Fruit fly (Drosophila melanogaster) whole organism, embryonic: ENCODE measurements around the gene CG5793.
A peak's percentile ranks its signal among the peaks of the same experiment; 100 is the strongest.

Source experiments
- Atf-2 ChIP-seq: fragments of 200-800 bp; sonication (Bioruptor generic); optimal IDR thresholded peaks from 2 replicates; lab custom pipeline; 2016; ENCODE audit warnings: missing biosample characterization, missing genetic modification characterization
- Bdp1 ChIP-seq: fragments of 200-800 bp; sonication (Bioruptor generic); optimal IDR thresholded peaks from 3 replicates; lab custom pipeline; 2016; ENCODE audit warnings: missing biosample characterization, missing genetic modification characterization
- CG10147 ChIP-seq: fragments of 200-800 bp; sonication (Bioruptor generic); optimal IDR thresholded peaks from 2 replicates; lab custom pipeline; 2019; ENCODE audit warnings: missing biosample characterization, mild to moderate bottlenecking, missing genetic modification characterization, moderate library complexity
- CG10274 ChIP-seq: fragments of 200-800 bp; sonication (Bioruptor generic); optimal IDR thresholded peaks from 3 replicates; lab custom pipeline; 2017; ENCODE audit warnings: missing biosample characterization, mild to moderate bottlenecking, missing genetic modification characterization
- CG10654 ChIP-seq: fragments of 200-800 bp; sonication (Bioruptor generic); optimal IDR thresholded peaks from 2 replicates; lab custom pipeline; 2016; ENCODE audit warnings: missing biosample characterization, missing genetic modification characterization
- CG12071 ChIP-seq: fragments of 200-800 bp; sonication (Bioruptor generic); optimal IDR thresholded peaks from 3 replicates; lab custom pipeline; 2018; ENCODE audit warnings: missing biosample characterization, mild to moderate bottlenecking, missing genetic modification characterization
- CG12219 ChIP-seq: fragments of 200-800 bp; sonication (Bioruptor generic); optimal IDR thresholded peaks from 3 replicates; lab custom pipeline; 2018; ENCODE audit warnings: missing biosample characterization, mild to moderate bottlenecking, missing genetic modification characterization
- CG13296 ChIP-seq: fragments of 200-800 bp; sonication (Bioruptor generic); optimal IDR thresholded peaks from 3 replicates; lab custom pipeline; 2018; ENCODE audit warnings: missing biosample characterization, mild to moderate bottlenecking, missing genetic modification characterization
- CG2120 ChIP-seq: fragments of 200-800 bp; sonication (Bioruptor generic); optimal IDR thresholded peaks from 3 replicates; lab custom pipeline; 2016; ENCODE audit warnings: missing biosample characterization, missing genetic modification characterization
- CG30020 ChIP-seq: fragments of 200-800 bp; optimal IDR thresholded peaks from 2 replicates; lab custom pipeline; 2019; ENCODE audit warnings: missing biosample characterization, mild to moderate bottlenecking, missing genetic modification characterization, moderate library complexity
- CG31441 ChIP-seq: fragments of 200-800 bp; sonication (Bioruptor generic); IDR thresholded peaks from 2 replicates; pipeline ENCODE4 v1.3.6; 2022; ENCODE audit warnings: missing biosample characterization, missing genetic modification characterization
- CG3163 ChIP-seq: fragments of 200-800 bp; sonication (Bioruptor generic); optimal IDR thresholded peaks from 3 replicates; lab custom pipeline; 2016; ENCODE audit warnings: missing biosample characterization, missing genetic modification characterization
- CG32532 ChIP-seq: fragments of 200-800 bp; sonication (Bioruptor generic); IDR thresholded peaks from 2 replicates; pipeline ENCODE4 v1.3.6; 2022; ENCODE audit warnings: missing biosample characterization, missing genetic modification characterization
- CG34422 ChIP-seq: fragments of 200-800 bp; sonication (Bioruptor generic); IDR thresholded peaks from 3 replicates; pipeline ENCODE4 v1.3.6; 2022; ENCODE audit warnings: missing biosample characterization, missing genetic modification characterization
- CG4707 ChIP-seq: fragments of 200-800 bp; sonication (Bioruptor generic); optimal IDR thresholded peaks from 2 replicates; lab custom pipeline; 2018; ENCODE audit warnings: missing biosample characterization, mild to moderate bottlenecking, missing genetic modification characterization, moderate library complexity
- CG5180 ChIP-seq: fragments of 200-800 bp; sonication (Bioruptor generic); optimal IDR thresholded peaks from 3 replicates; lab custom pipeline; 2017; ENCODE audit warnings: missing biosample characterization, missing genetic modification characterization, mild to moderate bottlenecking, moderate library complexity, missing genetic modification reagents
- CG6254 ChIP-seq: fragments of 200-800 bp; sonication (Bioruptor generic); optimal IDR thresholded peaks from 3 replicates; lab custom pipeline; 2017; ENCODE audit warnings: mild to moderate bottlenecking, missing biosample characterization, missing genetic modification reagents, missing genetic modification characterization
- CG7372 ChIP-seq: fragments of 200-800 bp; sonication (Bioruptor generic); IDR thresholded peaks from 2 replicates; pipeline ENCODE4 v1.3.6; 2022; ENCODE audit warnings: missing biosample characterization, missing genetic modification characterization
- CG8089 ChIP-seq: fragments of 200-800 bp; sonication (Bioruptor generic); optimal IDR thresholded peaks from 3 replicates; lab custom pipeline; 2016; ENCODE audit warnings: missing biosample characterization, missing genetic modification characterization
- CG8924 ChIP-seq: fragments of 200-800 bp; optimal IDR thresholded peaks from 3 replicates; lab custom pipeline; 2019; ENCODE audit warnings: missing biosample characterization, mild to moderate bottlenecking, missing genetic modification characterization, moderate library complexity
- Dek ChIP-seq: fragments of 200-800 bp; sonication (Bioruptor generic); optimal IDR thresholded peaks from 3 replicates; lab custom pipeline; 2019; ENCODE audit warnings: missing biosample characterization, mild to moderate bottlenecking, missing genetic modification characterization, moderate library complexity
- Gsc ChIP-seq: fragments of 200-800 bp; sonication (Bioruptor generic); IDR thresholded peaks from 2 replicates; pipeline ENCODE4 v1.3.6; 2022; ENCODE audit warnings: missing biosample characterization, missing genetic modification characterization
- Hand ChIP-seq: fragments of 200-800 bp; sonication (Bioruptor generic); optimal IDR thresholded peaks from 2 replicates; lab custom pipeline; 2017; ENCODE audit warnings: mild to moderate bottlenecking, missing biosample characterization, missing genetic modification reagents, missing genetic modification characterization
- Hey ChIP-seq: fragments of 200-800 bp; sonication (Bioruptor generic); optimal IDR thresholded peaks from 3 replicates; lab custom pipeline; 2018; ENCODE audit warnings: missing biosample characterization, mild to moderate bottlenecking, missing genetic modification characterization
- Jarid2 ChIP-seq: fragments of 200-800 bp; sonication (Bioruptor generic); optimal IDR thresholded peaks from 3 replicates; lab custom pipeline; 2017; ENCODE audit warnings: mild to moderate bottlenecking, missing biosample characterization, missing genetic modification reagents, missing genetic modification characterization
- Max ChIP-seq: fragments of 200-800 bp; sonication (Bioruptor generic); optimal IDR thresholded peaks from 2 replicates; lab custom pipeline; 2016; ENCODE audit warnings: missing biosample characterization, mild to moderate bottlenecking, missing genetic modification characterization
- Med ChIP-seq: fragments of 200-800 bp; sonication (Bioruptor generic); peaks from one replicate; lab custom pipeline; 2016; ENCODE audit warnings: missing biosample characterization, missing genetic modification characterization, mild to moderate bottlenecking, inconsistent platforms, moderate library complexity
- Nf-YC ChIP-seq: fragments of 200-800 bp; optimal IDR thresholded peaks from 3 replicates; lab custom pipeline; 2019; ENCODE audit warnings: missing biosample characterization, mild to moderate bottlenecking, missing genetic modification characterization, moderate library complexity
- Ptx1 ChIP-seq: fragments of 200-800 bp; sonication (Bioruptor generic); IDR thresholded peaks from 2 replicates; pipeline ENCODE4 v1.3.6; 2022; ENCODE audit warnings: missing biosample characterization, missing genetic modification characterization
- Tbp ChIP-seq: fragments of >200 bp; optimal IDR thresholded peaks from 2 replicates; lab custom pipeline; 2018; ENCODE audit warnings: missing biosample characterization, missing genetic modification characterization
- amos ChIP-seq: fragments of 200-800 bp; sonication (Bioruptor generic); IDR thresholded peaks from 2 replicates; pipeline ENCODE4 v1.3.6; 2022; ENCODE audit warnings: missing biosample characterization, missing genetic modification characterization; ENCODE audit not compliant: partially characterized antibody
- ara ChIP-seq: fragments of 200-800 bp; sonication (Bioruptor generic); IDR thresholded peaks from 2 replicates; pipeline ENCODE4 v1.3.6; 2022; ENCODE audit warnings: missing biosample characterization, missing genetic modification characterization
- croc ChIP-seq: fragments of 200-800 bp; sonication (Bioruptor generic); conservative IDR thresholded peaks from 3 replicates; pipeline ENCODE4 v1.3.6; 2022; ENCODE audit warnings: missing biosample characterization, missing genetic modification characterization
- crp ChIP-seq, 2 experiments: fragments of 200-800 bp; sonication (Bioruptor generic); optimal IDR thresholded peaks; 2 replicates in 1 of 2; 3 replicates in 1 of 2; lab custom pipeline; 2017; ENCODE audit warnings: missing biosample characterization in 2 of 2, missing genetic modification characterization in 2 of 2, mild to moderate bottlenecking in 1 of 2, moderate library complexity in 1 of 2
- dati ChIP-seq: fragments of 200-800 bp; sonication (Bioruptor generic); IDR thresholded peaks from 2 replicates; pipeline ENCODE4 v1.3.6; 2022; ENCODE audit warnings: missing biosample characterization, missing genetic modification characterization
- disco-r ChIP-seq: fragments of 200-800 bp; sonication (Bioruptor generic); optimal IDR thresholded peaks from 2 replicates; lab custom pipeline; 2016; ENCODE audit warnings: missing biosample characterization, missing genetic modification characterization
- emc ChIP-seq: fragments of 200-800 bp; sonication (Bioruptor generic); optimal IDR thresholded peaks from 2 replicates; lab custom pipeline; 2016; ENCODE audit warnings: missing biosample characterization, missing genetic modification characterization
- en ChIP-seq: fragments of 200-800 bp; sonication (Bioruptor generic); optimal IDR thresholded peaks from 2 replicates; lab custom pipeline; 2016; ENCODE audit warnings: missing biosample characterization, missing genetic modification characterization
- fd96Cb ChIP-seq: fragments of 200-800 bp; sonication (Bioruptor generic); optimal IDR thresholded peaks from 2 replicates; lab custom pipeline; 2018; ENCODE audit warnings: missing biosample characterization, mild to moderate bottlenecking, missing genetic modification characterization, moderate library complexity
- grau ChIP-seq: fragments of 200-800 bp; optimal IDR thresholded peaks from 3 replicates; lab custom pipeline; 2019; ENCODE audit warnings: missing biosample characterization, mild to moderate bottlenecking, missing genetic modification characterization, moderate library complexity
- gt ChIP-seq: fragments of 200-800 bp; sonication (Bioruptor generic); IDR thresholded peaks from 2 replicates; pipeline ENCODE4 v1.3.6; 2022; ENCODE audit warnings: missing biosample characterization, missing genetic modification characterization
- ken ChIP-seq: fragments of 200-800 bp; sonication (Bioruptor generic); IDR thresholded peaks from 3 replicates; pipeline ENCODE4 v1.3.6; 2022; ENCODE audit warnings: missing biosample characterization, missing genetic modification characterization
- lov ChIP-seq, 2 experiments: fragments of 200-800 bp in 1 of 2; fragments of >200 bp in 1 of 2; sonication (Bioruptor generic) in 1 of 2; IDR thresholded peaks in 1 of 2; optimal IDR thresholded peaks in 1 of 2; 2 replicates in 1 of 2; 3 replicates in 1 of 2; pipeline versions ENCODE4 v1.3.6 to Lab custom; 2017 to 2022; ENCODE audit warnings: missing biosample characterization in 1 of 2, missing genetic modification characterization in 1 of 2
- pfk ChIP-seq: fragments of 200-800 bp; sonication (Bioruptor generic); optimal IDR thresholded peaks from 2 replicates; lab custom pipeline; 2018; ENCODE audit warnings: missing biosample characterization, mild to moderate bottlenecking, missing genetic modification characterization, moderate library complexity
- pnt ChIP-seq: fragments of 200-800 bp; sonication (Bioruptor generic); optimal IDR thresholded peaks from 3 replicates; lab custom pipeline; 2016; ENCODE audit warnings: missing biosample characterization, missing genetic modification characterization
- sima ChIP-seq: fragments of 200-800 bp; sonication (Bioruptor generic); optimal IDR thresholded peaks from 2 replicates; lab custom pipeline; 2016; ENCODE audit warnings: missing biosample characterization, missing genetic modification characterization
- tgo ChIP-seq: fragments of 200-800 bp; sonication (Bioruptor generic); IDR thresholded peaks from 3 replicates; pipeline ENCODE4 v1.3.6; 2022; ENCODE audit warnings: missing biosample characterization, missing genetic modification characterization
- trh ChIP-seq: fragments of 200-800 bp; sonication (Bioruptor generic); optimal IDR thresholded peaks from 2 replicates; lab custom pipeline; 2016; ENCODE audit warnings: missing biosample characterization, missing genetic modification characterization
- unpg ChIP-seq: fragments of 200-800 bp; sonication (Bioruptor generic); optimal IDR thresholded peaks from 3 replicates; lab custom pipeline; 2018; ENCODE audit warnings: missing biosample characterization, mild to moderate bottlenecking, missing genetic modification characterization, moderate library complexity
- vnd ChIP-seq: fragments of 200-800 bp; sonication (Bioruptor generic); IDR thresholded peaks from 3 replicates; pipeline ENCODE4 v1.3.6; 2022; ENCODE audit warnings: missing biosample characterization, missing genetic modification characterization; ENCODE audit not compliant: partially characterized antibody

CG5793 gene

dm6 chr3R:21097631-21098117 lies 29.7 kb upstream of the CG5793 start, which contains the start of gene RhoGAP93B (continued):
- TF ChIP-seq Bdp1 (GFP tag; lab: Kevin White, UChicago) (peak; percentile 86), CG7372 (GFP tag; lab: Robert Waterston, UW) (peak; percentile 93), Atf-2 (GFP tag; lab: Kevin White, UChicago) (peak; percentile 72), CG10654 (GFP tag; lab: Kevin White, UChicago) (peak; percentile 82), CG10274 (GFP tag; lab: Kevin White, UChicago) (peak; percentile 25), pnt (GFP tag; lab: Kevin White, UChicago) (peak; percentile 74), CG6254 (GFP tag; lab: Kevin White, UChicago) (peak; percentile 74), lov (optimal IDR thresholded peaks at IDR 0.05; lab: Kevin White, UChicago) (no peak), lov (GFP tag; IDR thresholded peaks at IDR 0.05; lab: Robert Waterston, UW) (peak; percentile 78; the same call in 1 of the 3 replicates), Gsc (GFP tag; lab: Robert Waterston, UW) (0 out of 2 replicates have a peak, but pooled peaks have one; percentile 28), CG32532 (peak; percentile 94), grau (tag; lab: Kevin White, UChicago) (peak; percentile 78), Nf-YC (tag; lab: Kevin White, UChicago) (peak; percentile 77), vnd (GFP tag; lab: Robert Waterston, UW) (peak; percentile 100), CG34422 (GFP tag; lab: Robert Waterston, UW) (peak; percentile 94), Hey (peak; percentile 2), gt (peak; percentile 80), CG10147 (GFP tag; lab: Kevin White, UChicago) (peak; percentile 86), ken (GFP tag; lab: Robert Waterston, UW) (peak; percentile 83), dati (GFP tag; lab: Robert Waterston, UW) (peak; percentile 52; the same call in 1 of the 2 replicates), Jarid2 (GFP tag; lab: Kevin White, UChicago) (peak; percentile 78), CG2120 (GFP tag; lab: Kevin White, UChicago) (peak; percentile 95), trh (GFP tag; lab: Kevin White, UChicago) (peak; percentile 79), unpg (GFP tag; lab: Kevin White, UChicago) (peak; percentile 65), CG31441 (GFP tag; lab: Robert Waterston, UW) (peak; percentile 77), CG3163 (GFP tag; lab: Kevin White, UChicago) (peak; percentile 77), emc (GFP tag; lab: Kevin White, UChicago) (peak; percentile 84), CG12219 (GFP tag; lab: Kevin White, UChicago) (peak; percentile 8), CG5180 (GFP tag; lab: Kevin White, UChicago) (no peak), en (GFP tag; lab: Kevin White, UChicago) (peak; percentile 55), amos (peak; percentile 100), tgo (GFP tag; lab: Robert Waterston, UW) (peak; percentile 80), CG8089 (GFP tag; lab: Kevin White, UChicago) (peak; percentile 69), CG30020 (tag; lab: Kevin White, UChicago) (peak; percentile 75), fd96Cb (peak; percentile 77), Tbp (no peak), Hand (peak; percentile 1), sima (GFP tag; lab: Kevin White, UChicago) (peak; percentile 71), disco-r (GFP tag; lab: Kevin White, UChicago) (no peak), Dek (tag; lab: Kevin White, UChicago) (peak; percentile 67), CG4707 (GFP tag; lab: Kevin White, UChicago) (no peak), croc (GFP tag; lab: Robert Waterston, UW) (peak; percentile 71; the same call in 2 of the 3 replicates), Ptx1 (GFP tag; lab: Robert Waterston, UW) (peak; percentile 91), Max (GFP tag; lab: Kevin White, UChicago) (peak; percentile 68), CG13296 (peak; percentile 64), CG12071 (no peak), crp (GFP tag; optimal IDR thresholded peaks at IDR 0.05; lab: Kevin White, UChicago) (peak in 1 of 2 experiments; percentile 44), pfk (GFP tag; lab: Kevin White, UChicago) (peak; percentile 33), Med (GFP tag; lab: Kevin White, UChicago) (peak; percentile 99), CG8924 (tag; lab: Kevin White, UChicago) (peak; percentile 82), ara (peak; percentile 87)
